Fruit fly (Drosophila melanogaster): Measurements from ENCODE around the gene CG4074.

- TF ChIP-seq Myc (optimal IDR thresholded peaks at IDR 0.05) (no peak), psq (optimal IDR thresholded peaks at IDR 0.05) (no peak), ttk (optimal IDR thresholded peaks at IDR 0.05) (no peak), Sin3A (optimal IDR thresholded peaks at IDR 0.05) (no peak)
Measured at dm6 chr3L:20777496-20777895, 8.2 kb upstream of the CG4074 start.

Measured in Kc167 (cell line).